Worm (Caenorhabditis elegans) whole organism, midembryonic: ENCODE results near the gene frpr-6.
A peak's percentile ranks its signal among the peaks of the same experiment; 100 is the strongest.

Experiments used
- T22C8.4 ChIP-seq: fragments of 200-800 bp; sonication (Bioruptor generic); IDR thresholded peaks from 2 replicates; pipeline ENCODE4 v1.3.6; 2022; ENCODE audit warnings: missing genetic modification characterization, missing compliant biosample characterization
- cog-1 ChIP-seq: sonication (generic microtip); optimal IDR thresholded peaks from 2 replicates; lab custom pipeline; 2016; ENCODE audit warnings: missing genetic modification characterization, missing compliant biosample characterization
- flt-1 ChIP-seq: fragments of 200-800 bp; sonication (Bioruptor generic); IDR thresholded peaks from 2 replicates; pipeline ENCODE4 v1.3.6; 2022; ENCODE audit warnings: missing genetic modification characterization, missing compliant biosample characterization
- klf-2 ChIP-seq: fragments of 200-800 bp; sonication (Bioruptor generic); conservative IDR thresholded peaks from 2 replicates; pipeline ENCODE4 v1.3.6; 2022; ENCODE audit warnings: missing genetic modification reagents, missing genetic modification characterization, missing compliant biosample characterization
- med-1 ChIP-seq: sonication (generic microtip); optimal IDR thresholded peaks from 2 replicates; lab custom pipeline; 2017; ENCODE audit warnings: missing genetic modification characterization, mild to moderate bottlenecking, missing compliant biosample characterization, antibody characterized with exemption, missing genetic modification reagents; ENCODE audit not compliant: insufficient read depth
- ref-1 ChIP-seq: fragments of 200-800 bp; sonication (Bioruptor generic); conservative IDR thresholded peaks from 2 replicates; pipeline ENCODE4 v1.3.6; 2022; ENCODE audit warnings: missing genetic modification reagents, missing genetic modification characterization, missing compliant biosample characterization
- tab-1 ChIP-seq: fragments of 200-800 bp; sonication (Bioruptor generic); IDR thresholded peaks from 2 replicates; pipeline ENCODE4 v1.3.6; 2022; ENCODE audit warnings: missing genetic modification characterization, missing compliant biosample characterization
- ztf-23 ChIP-seq: fragments of 200-800 bp; sonication (Bioruptor generic); IDR thresholded peaks from 2 replicates; pipeline ENCODE4 v1.3.6; 2022; ENCODE audit warnings: missing genetic modification reagents, missing genetic modification characterization, missing compliant biosample characterization
- ztf-29 ChIP-seq: fragments of 200-800 bp; sonication (Bioruptor generic); IDR thresholded peaks from 2 replicates; pipeline ENCODE4 v1.3.6; 2022; ENCODE audit warnings: missing genetic modification reagents, missing genetic modification characterization, missing compliant biosample characterization

The frpr-6 gene

DNA sequence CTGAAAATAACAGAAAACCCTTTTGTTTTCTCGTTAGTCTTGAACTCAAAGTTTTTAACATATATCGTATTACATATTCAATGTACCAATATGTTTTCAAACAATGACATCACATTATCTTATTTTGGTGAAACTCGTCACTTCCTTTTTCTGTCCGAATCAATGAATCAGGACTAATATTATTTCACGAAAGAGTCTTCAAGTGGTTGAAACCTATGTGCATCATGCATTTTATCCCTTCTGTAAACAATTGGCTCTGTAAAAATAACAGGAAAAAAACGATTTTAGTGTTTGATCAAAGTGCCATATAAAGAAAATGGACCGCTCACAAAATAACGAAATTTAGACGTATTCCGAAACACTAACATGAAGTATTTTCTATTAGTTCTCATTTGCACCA is 7.3 kb upstream of the frpr-6 start, which contains the start of gene F21C10.18:
F21C10.18 (plus strand) TSS at position 301 of the 400 bp plus-strand sequence.
- TF ChIP-seq T22C8.4 (GFP tag; lab: Robert Waterston, UW) (no peak), flt-1 (GFP tag; lab: Robert Waterston, UW) (no peak), ztf-29 (no peak), cog-1 (tag; lab: Kevin White, UChicago) (no peak), med-1 (GFP tag; lab: Kevin White, UChicago) (no peak), ztf-23 (GFP tag; lab: Robert Waterston, UW) (no peak), ref-1 (GFP tag; lab: Robert Waterston, UW) (no peak), tab-1 (GFP tag; lab: Robert Waterston, UW) (no peak), klf-2 (GFP tag; lab: Robert Waterston, UW) (no peak)

DNA sequence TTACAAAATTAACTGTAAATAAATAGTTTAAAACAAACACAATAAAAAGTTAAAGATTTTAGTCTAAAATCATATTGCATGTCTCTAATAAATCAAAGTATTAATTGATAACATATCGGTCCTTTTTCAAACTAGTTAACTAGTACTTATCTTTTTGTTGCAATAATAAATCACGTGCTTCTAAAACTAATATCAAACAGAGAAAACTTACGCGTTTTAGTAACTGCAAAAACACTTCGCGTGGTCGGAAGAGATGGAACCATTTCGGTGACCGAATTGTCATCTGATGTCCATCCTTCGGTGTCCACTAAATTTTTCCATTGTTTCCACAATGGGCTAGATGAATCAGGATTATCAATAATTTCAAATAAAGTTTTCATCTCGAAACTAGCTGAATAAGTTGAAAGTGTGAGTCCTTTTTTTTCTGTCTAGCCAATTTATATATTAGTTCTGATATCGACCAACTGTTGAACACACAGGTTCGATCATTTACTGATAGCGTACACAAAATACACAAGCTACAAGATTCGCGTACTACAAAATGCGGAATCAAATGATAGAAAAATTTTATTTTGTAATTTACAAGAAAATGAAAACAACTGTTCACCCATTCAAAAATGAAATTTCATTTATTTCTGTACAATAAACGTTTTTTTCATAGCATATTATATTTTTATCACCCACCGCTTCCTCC is 2.5 kb downstream of the frpr-6 start, which contains the start of gene F21C10.9:
F21C10.9 (minus strand) TSS at position 417 of the 694 bp plus-strand sequence.
- TF ChIP-seq tab-1 (GFP tag; lab: Robert Waterston, UW) (no peak), ztf-23 (GFP tag; lab: Robert Waterston, UW) (no peak), cog-1 (tag; lab: Kevin White, UChicago) (no peak), med-1 (GFP tag; lab: Kevin White, UChicago) (no peak), ztf-29 (no peak), T22C8.4 (GFP tag; lab: Robert Waterston, UW) (no peak), ref-1 (GFP tag; lab: Robert Waterston, UW) (no peak), flt-1 (GFP tag; lab: Robert Waterston, UW) (no peak), klf-2 (GFP tag; lab: Robert Waterston, UW) (no peak)

DNA sequence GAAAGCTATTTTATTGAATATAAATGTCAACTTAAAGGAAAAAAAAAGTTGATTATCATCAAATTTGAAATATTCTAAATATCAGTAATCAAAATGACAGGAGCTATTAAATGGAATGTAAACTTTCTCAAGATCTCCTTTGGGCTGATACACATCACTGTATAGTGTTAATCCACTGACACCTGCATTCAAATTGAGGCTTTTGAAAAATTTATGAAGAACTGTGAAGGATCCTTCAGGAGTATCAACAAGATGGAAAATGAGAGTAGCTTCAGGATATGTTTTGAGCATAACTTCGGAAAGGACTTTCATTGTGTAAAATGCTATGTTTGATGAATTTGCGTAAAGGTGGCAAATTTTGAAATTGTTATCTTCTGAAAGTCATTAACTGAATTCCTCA is 3.7 kb downstream of the frpr-6 start:
- TF ChIP-seq flt-1 (GFP tag; lab: Robert Waterston, UW) (no peak), ztf-29 (no peak), med-1 (GFP tag; lab: Kevin White, UChicago) (no peak), klf-2 (GFP tag; lab: Robert Waterston, UW) (no peak), T22C8.4 (GFP tag; lab: Robert Waterston, UW) (no peak), ztf-23 (GFP tag; lab: Robert Waterston, UW) (no peak), tab-1 (GFP tag; lab: Robert Waterston, UW) (no peak), cog-1 (tag; lab: Kevin White, UChicago) (no peak), ref-1 (GFP tag; lab: Robert Waterston, UW) (no peak)

DNA sequence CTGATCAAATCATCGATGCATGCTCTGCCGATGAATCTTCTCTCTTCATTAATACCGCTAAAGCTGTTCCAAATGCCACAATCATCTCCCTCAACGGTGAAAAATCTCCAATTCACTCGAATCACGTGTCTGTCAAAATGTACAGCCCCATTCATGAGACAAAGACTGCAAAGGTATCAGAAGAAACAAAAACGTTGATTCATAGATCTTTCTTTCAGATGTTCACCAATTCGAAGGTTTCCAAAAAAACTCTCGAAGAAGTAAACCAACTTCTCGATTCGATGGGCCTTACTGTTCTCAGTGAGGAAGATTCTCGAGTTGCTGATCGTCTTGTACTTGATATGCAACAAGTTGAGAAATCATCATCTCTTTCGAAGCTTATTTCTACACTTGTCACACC is 4.3 kb downstream of the frpr-6 start:
- TF ChIP-seq ref-1 (GFP tag; lab: Robert Waterston, UW) (no peak), ztf-23 (GFP tag; lab: Robert Waterston, UW) (no peak), flt-1 (GFP tag; lab: Robert Waterston, UW) (no peak), klf-2 (GFP tag; lab: Robert Waterston, UW) (no peak), cog-1 (tag; lab: Kevin White, UChicago) (no peak), med-1 (GFP tag; lab: Kevin White, UChicago) (no peak), ztf-29 (no peak), tab-1 (GFP tag; lab: Robert Waterston, UW) (no peak), T22C8.4 (GFP tag; lab: Robert Waterston, UW) (no peak)

DNA sequence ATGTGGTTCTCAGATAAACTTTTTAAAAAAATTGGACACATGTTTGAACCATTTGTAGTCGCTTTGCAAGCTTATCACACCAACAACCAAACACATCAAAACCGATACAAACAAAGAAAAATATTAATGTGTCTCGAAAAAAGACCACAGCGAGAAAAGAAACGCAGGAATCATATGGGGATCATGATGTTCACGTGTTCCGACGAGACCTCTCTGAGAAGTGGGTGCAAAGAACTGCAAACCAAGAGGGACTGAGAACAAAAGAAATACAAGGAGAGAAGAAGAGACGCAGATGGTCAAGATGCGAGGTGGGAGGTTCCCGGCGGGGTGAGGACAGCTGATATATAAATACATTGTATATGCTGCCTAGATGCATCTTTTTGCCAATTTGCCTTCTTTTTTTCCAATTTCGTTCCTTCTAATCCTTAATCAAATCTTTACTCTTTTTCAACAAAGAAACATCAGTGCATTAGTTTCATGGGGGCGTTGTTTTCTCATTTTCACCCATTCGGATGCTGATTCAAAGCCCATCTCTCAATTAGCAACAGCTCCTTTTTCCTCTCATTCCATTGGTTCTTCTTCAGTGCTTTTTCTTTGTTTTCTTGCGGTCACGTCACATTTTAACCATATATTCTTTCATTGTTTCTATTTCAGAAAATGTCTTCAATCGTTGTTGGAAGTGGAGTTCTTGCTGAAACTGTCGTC is 5.2 kb downstream of the frpr-6 start, which contains the start of gene F21C10.10:
F21C10.10 (plus strand) TSS at position 655 of the 705 bp plus-strand sequence.
- TF ChIP-seq T22C8.4 (GFP tag; lab: Robert Waterston, UW) (no peak), flt-1 (GFP tag; lab: Robert Waterston, UW) (0 out of 2 replicates have a peak, but pooled peaks have one; percentile 8), med-1 (GFP tag; lab: Kevin White, UChicago) (no peak), ztf-29 (no peak), ref-1 (GFP tag; lab: Robert Waterston, UW) (no peak), klf-2 (GFP tag; lab: Robert Waterston, UW) (no peak), cog-1 (tag; lab: Kevin White, UChicago) (peak; percentile 68), ztf-23 (GFP tag; lab: Robert Waterston, UW) (no peak), tab-1 (GFP tag; lab: Robert Waterston, UW) (no peak)

DNA sequence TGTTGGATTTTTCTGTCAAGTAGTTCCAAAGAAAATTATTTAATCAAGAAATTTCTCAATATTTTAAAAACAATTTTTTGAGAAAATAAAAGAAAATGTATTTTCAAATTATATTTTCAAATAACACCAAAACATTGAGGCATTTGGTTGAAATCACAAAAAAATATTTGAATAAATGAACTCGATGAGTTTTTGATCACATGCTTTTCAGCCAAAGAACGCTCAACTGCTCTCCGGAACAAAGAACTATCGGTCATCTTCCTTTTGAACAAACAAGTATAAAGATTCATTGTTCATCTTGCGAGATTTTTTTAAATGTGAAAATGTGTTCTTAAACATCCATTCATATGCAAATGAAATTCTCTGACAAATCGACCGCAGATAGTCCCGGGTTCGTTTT is 6.0 kb downstream of the frpr-6 start:
- no peak for TF ChIP-seq ref-1 (GFP tag; lab: Robert Waterston, UW)
- no peak for TF ChIP-seq T22C8.4 (GFP tag; lab: Robert Waterston, UW)
- TF ChIP-seq ztf-29 = no peak

DNA sequence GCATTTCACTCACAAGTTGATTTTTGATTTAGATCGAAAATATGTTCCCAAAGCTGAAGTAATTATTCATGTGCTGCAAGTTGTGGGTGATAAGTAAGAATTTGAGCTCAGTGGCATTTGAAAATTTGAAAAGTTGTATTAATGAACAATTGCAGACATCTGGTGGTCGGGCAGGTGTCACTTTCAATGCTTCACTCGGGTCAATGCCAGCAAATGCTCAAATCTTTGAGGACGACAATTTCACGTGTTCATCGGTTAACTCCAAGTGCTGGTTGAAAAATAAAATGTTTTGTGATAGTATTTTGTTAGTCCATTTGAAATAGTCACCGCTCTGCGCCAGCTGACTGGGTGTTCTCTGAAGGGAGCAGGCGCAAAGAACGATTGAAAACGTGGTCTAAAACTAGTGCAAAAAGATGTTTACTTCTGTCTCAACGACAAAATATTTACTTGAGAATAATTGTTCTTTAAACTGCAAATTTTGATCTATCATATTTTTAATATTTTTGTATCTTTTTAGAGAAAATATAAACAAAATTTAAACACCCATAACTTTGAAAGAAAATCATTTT is 6.8 kb downstream of the frpr-6 start:
- no peak for TF ChIP-seq med-1 (GFP tag; lab: Kevin White, UChicago)
- TF ChIP-seq klf-2 (GFP tag; lab: Robert Waterston, UW) = no peak
- TF ChIP-seq ztf-29 = no peak
- TF ChIP-seq ztf-23 (GFP tag; lab: Robert Waterston, UW) = no peak
- TF ChIP-seq tab-1 (GFP tag; lab: Robert Waterston, UW) = no peak
- no peak for TF ChIP-seq flt-1 (GFP tag; lab: Robert Waterston, UW)
- no peak for TF ChIP-seq ref-1 (GFP tag; lab: Robert Waterston, UW)
- TF ChIP-seq cog-1 (tag; lab: Kevin White, UChicago) = no peak
- TF ChIP-seq T22C8.4 (GFP tag; lab: Robert Waterston, UW) = no peak

DNA sequence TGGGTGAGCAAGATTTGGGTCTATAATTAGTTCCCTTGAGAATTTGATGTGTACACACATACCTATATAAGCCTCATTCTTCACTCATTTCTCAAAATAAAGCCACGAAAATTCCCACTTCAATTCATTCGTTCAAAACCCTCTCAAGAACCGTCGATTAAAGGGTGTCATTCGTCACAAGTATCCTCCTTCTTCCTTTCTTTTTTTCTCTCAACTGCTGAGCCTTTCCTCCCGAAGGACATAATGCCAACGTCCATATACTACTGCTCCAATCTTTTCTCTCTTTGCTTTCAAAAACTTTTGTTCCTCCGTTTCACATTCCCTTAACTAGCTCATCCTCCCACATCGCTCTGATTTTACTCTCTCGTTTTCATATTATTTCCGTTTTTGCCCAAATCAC is 8.8 kb downstream of the frpr-6 start, which contains the start of gene T27E4.1:
T27E4.1 (plus strand) TSS at position 137 of the 400 bp plus-strand sequence.
- no peak for TF ChIP-seq ztf-23 (GFP tag; lab: Robert Waterston, UW)
